Fruit fly (Drosophila melanogaster): ENCODE results near the gene CG13771.

DNA sequence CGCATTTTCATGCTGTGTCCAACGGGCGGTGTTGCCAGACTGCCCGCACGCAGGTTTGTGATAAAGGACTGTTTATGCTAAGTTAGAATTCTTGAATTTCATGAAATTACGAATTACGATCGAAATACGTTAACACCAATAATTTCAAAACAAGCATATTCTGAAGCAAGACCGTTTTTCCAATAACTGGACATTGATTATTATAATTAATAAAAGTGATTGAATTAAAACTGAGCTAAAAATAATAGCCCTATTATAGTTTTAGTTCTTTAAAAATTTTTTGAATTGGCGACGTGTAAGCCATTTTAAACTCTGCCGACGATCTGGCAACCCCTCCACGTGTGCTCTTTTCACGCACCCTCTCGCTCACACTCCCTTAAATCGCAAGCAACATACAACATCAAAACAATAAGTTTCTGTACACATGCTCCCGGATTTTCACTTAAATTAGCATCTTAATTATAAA lies 15.2 kb downstream of the CG13771 start:
- TF ChIP-seq usp (GFP tag; optimal IDR thresholded peaks at IDR 0.05) (no peak), Dll (optimal IDR thresholded peaks at IDR 0.05) (no peak), CG8478 (optimal IDR thresholded peaks at IDR 0.05) (no peak)

Data from whole organism.